Worm (Caenorhabditis elegans) whole organism, L4/young adult: ENCODE results near the gene Y37H2A.18.

Source experiments
- W03F9.2 ChIP-seq: fragments of 150-350 bp; optimal IDR thresholded peaks from 2 replicates; lab custom pipeline; 2014; ENCODE audit warnings: missing biosample characterization, missing genetic modification characterization
- dao-5 ChIP-seq: sonication (generic microtip); optimal IDR thresholded peaks from 2 replicates; lab custom pipeline; 2016; ENCODE audit warnings: missing genotype, missing genetic modification characterization, moderate library complexity, missing compliant biosample characterization
- him-1 ChIP-seq: sonication (generic microtip); optimal IDR thresholded peaks from 2 replicates; lab custom pipeline; 2016; ENCODE audit warnings: missing genotype, missing genetic modification reagents, missing genetic modification characterization, missing compliant biosample characterization

Y37H2A.18 gene

DNA sequence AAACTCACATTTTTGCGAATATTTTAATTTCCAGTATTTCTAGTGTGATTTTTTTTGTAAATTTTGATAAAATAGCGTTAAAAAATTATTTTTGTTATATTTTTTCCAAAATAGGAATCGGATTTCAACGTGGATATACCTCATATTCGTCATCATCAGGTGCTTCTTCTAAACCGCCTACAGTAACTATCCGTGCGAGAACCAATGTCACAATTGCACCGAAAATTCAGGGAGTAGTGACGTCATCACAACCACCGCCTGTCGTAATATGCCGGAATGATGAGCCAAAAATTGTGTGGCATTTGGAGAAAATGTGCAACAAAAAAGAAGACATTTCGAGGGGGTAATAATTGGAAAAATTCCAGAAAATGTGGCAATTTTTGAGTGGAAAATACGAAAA, 41.9 kb downstream of the Y37H2A.18 start:
- TF ChIP-seq W03F9.2 (tag; lab: Kevin White, UChicago) (no peak), him-1 (tag; lab: Kevin White, UChicago) (no peak), dao-5 (no peak)

DNA sequence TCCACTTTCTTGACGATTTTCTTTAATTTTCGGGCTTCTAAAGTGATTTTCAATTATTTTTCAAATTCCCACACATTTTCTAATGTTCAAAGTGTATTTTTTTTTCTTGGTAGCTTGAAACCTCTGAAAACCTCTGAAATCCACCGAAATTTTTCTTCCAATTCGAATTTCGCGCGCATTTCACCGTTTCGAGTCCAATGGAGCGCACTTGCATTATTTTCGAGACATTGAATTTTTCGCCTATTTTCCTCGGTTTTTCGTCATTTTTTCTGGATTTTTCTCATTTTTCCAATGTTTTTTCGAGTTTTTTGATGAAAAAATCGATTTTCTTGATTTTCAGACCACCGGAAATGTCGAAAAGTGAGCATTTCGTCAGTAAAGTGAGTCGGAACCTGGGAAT, 46.3 kb downstream of the Y37H2A.18 start, which contains the start of gene slr-2:
TSS of gene slr-2 (plus strand) at position 341 of the 400 bp plus-strand sequence.
- TF ChIP-seq him-1 (tag; lab: Kevin White, UChicago) (no peak), W03F9.2 (tag; lab: Kevin White, UChicago) (no peak)

DNA sequence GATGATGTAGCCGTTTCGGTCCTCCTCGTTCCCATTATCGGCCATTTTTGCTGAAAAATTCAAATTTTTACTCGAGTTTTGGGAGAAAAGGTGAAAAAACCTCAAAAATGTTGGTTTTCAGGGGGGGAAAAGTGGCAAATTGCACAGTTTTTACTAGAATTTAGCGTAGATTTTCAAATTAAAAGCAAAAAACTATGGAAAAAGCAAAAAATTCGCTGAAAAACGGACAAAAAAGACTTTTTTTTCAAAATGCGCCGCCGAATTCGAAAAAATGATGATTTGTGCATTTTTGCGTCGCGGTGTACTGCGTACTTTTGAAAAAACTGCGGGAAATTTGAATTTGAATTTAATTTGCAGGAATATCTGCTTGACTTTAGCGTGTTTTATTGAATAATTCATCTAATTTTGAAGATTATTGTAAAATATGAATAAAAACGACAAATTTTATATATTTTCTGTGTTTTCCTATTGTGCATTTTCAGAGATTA, 46.9 kb downstream of the Y37H2A.18 start, which contains the start of gene Y59A8B.12:
TSS of gene Y59A8B.12 (minus strand) at position 51 of the 488 bp plus-strand sequence.
- TF ChIP-seq dao-5 (no peak), W03F9.2 (tag; lab: Kevin White, UChicago) (no peak), him-1 (tag; lab: Kevin White, UChicago) (no peak)

DNA sequence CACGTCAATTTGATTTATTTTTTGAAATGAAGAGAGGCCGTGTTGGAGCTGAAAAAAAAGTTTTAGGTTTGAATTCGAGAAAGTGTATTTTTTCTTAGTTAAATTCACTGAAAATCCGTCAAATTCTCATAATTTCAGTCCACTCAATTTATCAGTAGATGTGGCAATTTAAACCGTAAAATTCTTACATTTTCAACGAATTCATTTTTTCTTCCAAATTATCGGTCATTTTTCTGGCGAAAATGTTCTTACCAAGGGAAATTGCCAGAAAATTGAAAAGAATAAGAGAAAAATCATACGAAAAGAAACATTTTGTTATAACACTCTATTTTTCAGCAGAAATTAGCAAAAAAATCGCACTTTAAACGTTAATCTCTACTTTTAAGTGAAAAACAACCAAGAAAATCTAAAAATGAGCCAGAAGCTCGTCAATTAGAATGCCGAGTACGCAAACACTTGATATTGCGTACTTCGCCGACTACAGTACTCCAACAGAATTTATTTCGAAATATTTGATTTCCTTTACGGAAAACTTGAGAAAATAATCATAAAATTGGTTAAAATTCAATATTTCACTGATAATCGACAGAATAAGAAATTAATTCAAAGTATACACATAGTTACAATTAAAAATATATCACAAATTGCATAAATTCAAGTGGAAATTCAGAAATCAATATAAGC, 47.8 kb downstream of the Y37H2A.18 start, which contains the start of gene fbxa-106:
TSS of gene fbxa-106 (minus strand) at position 51 of the 684 bp plus-strand sequence.
- TF ChIP-seq him-1 (tag; lab: Kevin White, UChicago), result no peak
- TF ChIP-seq W03F9.2 (tag; lab: Kevin White, UChicago), result no peak
- no peak for TF ChIP-seq dao-5

DNA sequence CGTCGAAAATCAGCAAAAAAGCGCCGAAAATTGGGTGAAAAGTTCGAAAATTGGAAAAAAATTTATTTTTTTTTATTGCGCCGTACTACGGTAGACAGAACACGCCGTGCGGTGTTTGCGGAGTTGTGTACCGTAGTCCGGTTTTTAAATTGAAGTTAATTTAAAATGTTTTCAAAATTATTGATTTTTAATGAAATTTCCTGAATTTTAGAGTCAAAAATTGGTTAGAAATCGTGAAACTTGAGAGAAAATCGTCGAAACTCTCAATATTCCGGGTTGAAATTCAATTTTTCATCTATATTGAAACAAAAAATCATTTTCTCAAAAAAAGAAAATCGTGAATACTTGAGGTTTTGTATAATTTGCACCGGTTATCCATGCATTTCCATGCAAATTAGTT, 51.2 kb downstream of the Y37H2A.18 start, which contains the start of gene nova-1:
TSS of gene nova-1 (minus strand) at position 101 of the 400 bp plus-strand sequence.
- TF ChIP-seq him-1 (tag; lab: Kevin White, UChicago), result no peak
- TF ChIP-seq dao-5, result no peak
- no peak for TF ChIP-seq W03F9.2 (tag; lab: Kevin White, UChicago)
